Worm (Caenorhabditis elegans) whole organism, L4 larva: Measurements from ENCODE around the gene rsef-1.

Experiments
- R02D3.7 ChIP-seq: fragments of 150-350 bp; sonication (generic microtip); optimal IDR thresholded peaks from 3 replicates; lab custom pipeline; 2014; ENCODE audit warnings: missing biosample characterization, missing genetic modification characterization
- Y105C5A.15 ChIP-seq: fragments of 200-800 bp; sonication (Bioruptor generic); IDR thresholded peaks from 2 replicates; pipeline ENCODE4 v1.3.6; 2022; ENCODE audit warnings: missing genetic modification characterization, missing compliant biosample characterization
- Y5F2A.4 ChIP-seq: fragments of 200-800 bp; sonication (Bioruptor generic); optimal IDR thresholded peaks from 2 replicates; lab custom pipeline; 2018; ENCODE audit warnings: mild to moderate bottlenecking, missing genetic modification characterization, missing compliant biosample characterization
- ZK337.2 ChIP-seq: fragments of 200-800 bp; sonication (Bioruptor generic); IDR thresholded peaks from 2 replicates; pipeline ENCODE4 v1.3.6; 2022; ENCODE audit warnings: missing genetic modification reagents, missing genetic modification characterization, missing compliant biosample characterization
- aha-1 ChIP-seq: fragments of 150-350 bp; peaks from one replicate; lab custom pipeline; 2014; ENCODE audit warnings: missing biosample characterization, missing genetic modification characterization
- aly-2 ChIP-seq: sonication (generic microtip); optimal IDR thresholded peaks from 2 replicates; lab custom pipeline; 2018; ENCODE audit warnings: missing biosample characterization, missing genetic modification characterization
- ama-1 ChIP-seq: fragments of 150-350 bp; optimal IDR thresholded peaks from 2 replicates; lab custom pipeline; 2014; ENCODE audit warnings: inconsistent platforms, mixed read lengths
- arid-1 ChIP-seq: fragments of 200-800 bp; sonication (Bioruptor generic); conservative IDR thresholded peaks from 2 replicates; pipeline ENCODE4 v1.3.6; 2022; ENCODE audit warnings: missing genetic modification reagents, missing genetic modification characterization, missing compliant biosample characterization
- ceh-82 ChIP-seq: sonication (generic microtip); optimal IDR thresholded peaks from 2 replicates; lab custom pipeline; 2017; ENCODE audit warnings: missing biosample characterization, missing genetic modification characterization
- ces-1 ChIP-seq: fragments of 150-350 bp; sonication (generic microtip); optimal IDR thresholded peaks from 4 replicates; lab custom pipeline; 2014; ENCODE audit warnings: missing biosample characterization, missing genetic modification reagents, missing genetic modification characterization
- cey-2 ChIP-seq: sonication (generic microtip); optimal IDR thresholded peaks from 3 replicates; lab custom pipeline; 2017; ENCODE audit warnings: missing genetic modification characterization, mild to moderate bottlenecking, missing compliant biosample characterization, antibody characterized with exemption, borderline replicate concordance; ENCODE audit not compliant: insufficient read depth
- ctbp-1 ChIP-seq: fragments of 200-800 bp; sonication (Bioruptor generic); IDR thresholded peaks from 2 replicates; pipeline ENCODE4 v1.3.6; 2022; ENCODE audit warnings: missing genetic modification reagents, missing genetic modification characterization, missing compliant biosample characterization
- daf-19 ChIP-seq: fragments of 200-800 bp; sonication (Bioruptor generic); conservative IDR thresholded peaks from 2 replicates; pipeline ENCODE4 v1.3.6; 2022; ENCODE audit warnings: missing genetic modification characterization, missing compliant biosample characterization
- daf-8 ChIP-seq: fragments of 200-800 bp; sonication (Bioruptor generic); IDR thresholded peaks from 2 replicates; pipeline ENCODE4 v1.3.6; 2022; ENCODE audit warnings: missing genetic modification characterization, missing compliant biosample characterization
- dmd-6 ChIP-seq: fragments of 200-800 bp; sonication (Bioruptor generic); IDR thresholded peaks from 2 replicates; pipeline ENCODE4 v1.3.6; 2022; ENCODE audit warnings: missing genetic modification reagents, missing genetic modification characterization, missing compliant biosample characterization
- dve-1 ChIP-seq: sonication (generic microtip); optimal IDR thresholded peaks from 2 replicates; lab custom pipeline; 2017; ENCODE audit warnings: antibody characterized with exemption, mild to moderate bottlenecking, missing genetic modification characterization, missing compliant biosample characterization; ENCODE audit not compliant: insufficient read depth
- egl-43 ChIP-seq: fragments of 200-800 bp; sonication (Bioruptor generic); IDR thresholded peaks from 2 replicates; pipeline ENCODE4 v1.3.6; 2022; ENCODE audit warnings: missing genetic modification reagents, missing genetic modification characterization, missing compliant biosample characterization
- fkh-10 ChIP-seq: fragments of 150-350 bp; optimal IDR thresholded peaks from 2 replicates; lab custom pipeline; 2014; ENCODE audit warnings: missing biosample characterization, missing genetic modification reagents, missing genetic modification characterization
- hlh-11 ChIP-seq: fragments of 200-800 bp; sonication (Bioruptor generic); optimal IDR thresholded peaks from 2 replicates; lab custom pipeline; 2018; ENCODE audit warnings: mild to moderate bottlenecking, missing genetic modification characterization, missing compliant biosample characterization
- hmg-1.1 ChIP-seq: fragments of 200-800 bp; sonication (Bioruptor generic); IDR thresholded peaks from 2 replicates; pipeline ENCODE4 v1.3.6; 2022; ENCODE audit warnings: missing genetic modification reagents, missing genetic modification characterization, missing compliant biosample characterization
- jun-1 ChIP-seq: fragments of 150-350 bp; optimal IDR thresholded peaks from 2 replicates; lab custom pipeline; 2014; ENCODE audit warnings: missing biosample characterization, missing genetic modification reagents, missing genetic modification characterization
- lin-15B ChIP-seq: fragments of 150-350 bp; sonication (generic microtip); optimal IDR thresholded peaks from 3 replicates; lab custom pipeline; 2014; ENCODE audit warnings: missing biosample characterization, missing genetic modification characterization
- lin-38 ChIP-seq: fragments of 200-800 bp; sonication (Bioruptor generic); IDR thresholded peaks from 2 replicates; pipeline ENCODE4 v1.3.6; 2022; ENCODE audit warnings: missing genetic modification reagents, missing genetic modification characterization, missing compliant biosample characterization
- madf-5 ChIP-seq, 2 experiments: fragments of 200-800 bp; sonication (Bioruptor generic); IDR thresholded peaks; 2 replicates each; pipeline ENCODE4 v1.3.6; 2022; ENCODE audit warnings: missing compliant biosample characterization in 2 of 2, missing genetic modification characterization in 2 of 2
- madf-9 ChIP-seq: fragments of 200-800 bp; sonication (Bioruptor generic); conservative IDR thresholded peaks from 2 replicates; pipeline ENCODE4 v1.3.6; 2022; ENCODE audit warnings: missing genetic modification reagents, missing genetic modification characterization, missing compliant biosample characterization
- mdl-1 ChIP-seq, 2 experiments: fragments of 150-350 bp in 1 of 2; sonication (generic microtip) in 1 of 2; optimal IDR thresholded peaks; 2 replicates each; lab custom pipeline; 2014 to 2017; ENCODE audit warnings: missing biosample characterization in 2 of 2, missing genetic modification characterization in 2 of 2
- mep-1 ChIP-seq: fragments of 150-350 bp; sonication (generic microtip); optimal IDR thresholded peaks from 3 replicates; lab custom pipeline; 2014; ENCODE audit warnings: missing biosample characterization, missing genetic modification characterization
- mxl-2 ChIP-seq: fragments of 200-800 bp; sonication (Bioruptor generic); conservative IDR thresholded peaks from 2 replicates; pipeline ENCODE4 v1.3.6; 2022; ENCODE audit warnings: missing genetic modification reagents, missing genetic modification characterization, missing compliant biosample characterization
- mxl-3 ChIP-seq: fragments of 200-800 bp; sonication (Bioruptor generic); optimal IDR thresholded peaks from 2 replicates; lab custom pipeline; 2018; ENCODE audit warnings: mild to moderate bottlenecking, missing genetic modification characterization, missing compliant biosample characterization
- nhr-102 ChIP-seq: sonication (generic microtip); optimal IDR thresholded peaks from 2 replicates; lab custom pipeline; 2016; ENCODE audit warnings: mild to moderate bottlenecking, missing genetic modification characterization, moderate library complexity, missing compliant biosample characterization
- nhr-11 ChIP-seq: fragments of 150-350 bp; optimal IDR thresholded peaks from 2 replicates; lab custom pipeline; 2014; ENCODE audit warnings: missing biosample characterization, missing genetic modification characterization
- nhr-111 ChIP-seq: fragments of 200-800 bp; sonication (Bioruptor generic); optimal IDR thresholded peaks from 2 replicates; lab custom pipeline; 2018; ENCODE audit warnings: mild to moderate bottlenecking, missing genetic modification characterization, missing compliant biosample characterization
- nhr-25 ChIP-seq: sonication (generic microtip); optimal IDR thresholded peaks from 2 replicates; lab custom pipeline; 2017; ENCODE audit warnings: missing genetic modification characterization, mild to moderate bottlenecking, missing compliant biosample characterization, antibody characterized with exemption, moderate library complexity, borderline replicate concordance; ENCODE audit not compliant: insufficient read depth
- nhr-76 ChIP-seq: fragments of 150-350 bp; optimal IDR thresholded peaks from 2 replicates; lab custom pipeline; 2014; ENCODE audit warnings: missing biosample characterization, missing genetic modification characterization
- php-3 ChIP-seq: fragments of 200-800 bp; sonication (Bioruptor generic); IDR thresholded peaks from 2 replicates; pipeline ENCODE4 v1.3.6; 2022; ENCODE audit warnings: missing genetic modification reagents, missing genetic modification characterization, missing compliant biosample characterization
- rbr-2 ChIP-seq: sonication (generic microtip); optimal IDR thresholded peaks from 2 replicates; lab custom pipeline; 2016; ENCODE audit warnings: missing genotype, missing genetic modification characterization, missing compliant biosample characterization
- saeg-2 ChIP-seq: fragments of 200-800 bp; sonication (Bioruptor generic); IDR thresholded peaks from 2 replicates; pipeline ENCODE4 v1.3.6; 2022; ENCODE audit warnings: missing genetic modification reagents, missing genetic modification characterization, missing compliant biosample characterization
- snpc-1.2 ChIP-seq: fragments of 200-800 bp; sonication (Bioruptor generic); IDR thresholded peaks from 2 replicates; pipeline ENCODE4 v1.3.6; 2022; ENCODE audit warnings: missing genetic modification reagents, missing genetic modification characterization, missing compliant biosample characterization
- tag-97 ChIP-seq: fragments of 200-800 bp; sonication (Bioruptor generic); IDR thresholded peaks from 2 replicates; pipeline ENCODE4 v1.3.6; 2022; ENCODE audit warnings: missing genetic modification characterization, missing compliant biosample characterization
- unc-130 ChIP-seq: sonication (generic microtip); optimal IDR thresholded peaks from 2 replicates; lab custom pipeline; 2016; ENCODE audit warnings: missing genetic modification reagents, missing genetic modification characterization, missing compliant biosample characterization
- unc-39 ChIP-seq: sonication (generic microtip); optimal IDR thresholded peaks from 2 replicates; lab custom pipeline; 2017; ENCODE audit warnings: missing biosample characterization, missing genetic modification characterization
- zfp-3 ChIP-seq: fragments of 200-800 bp; sonication (Bioruptor generic); conservative IDR thresholded peaks from 2 replicates; pipeline ENCODE4 v1.3.6; 2022; ENCODE audit warnings: missing genetic modification reagents, missing genetic modification characterization, missing compliant biosample characterization
- zip-2 ChIP-seq: fragments of 150-350 bp; optimal IDR thresholded peaks from 2 replicates; lab custom pipeline; 2014; ENCODE audit warnings: missing biosample characterization, missing genetic modification characterization
- ztf-7 ChIP-seq: fragments of 150-350 bp; optimal IDR thresholded peaks from 2 replicates; lab custom pipeline; 2014; ENCODE audit warnings: missing biosample characterization, missing genetic modification characterization

The rsef-1 gene

DNA sequence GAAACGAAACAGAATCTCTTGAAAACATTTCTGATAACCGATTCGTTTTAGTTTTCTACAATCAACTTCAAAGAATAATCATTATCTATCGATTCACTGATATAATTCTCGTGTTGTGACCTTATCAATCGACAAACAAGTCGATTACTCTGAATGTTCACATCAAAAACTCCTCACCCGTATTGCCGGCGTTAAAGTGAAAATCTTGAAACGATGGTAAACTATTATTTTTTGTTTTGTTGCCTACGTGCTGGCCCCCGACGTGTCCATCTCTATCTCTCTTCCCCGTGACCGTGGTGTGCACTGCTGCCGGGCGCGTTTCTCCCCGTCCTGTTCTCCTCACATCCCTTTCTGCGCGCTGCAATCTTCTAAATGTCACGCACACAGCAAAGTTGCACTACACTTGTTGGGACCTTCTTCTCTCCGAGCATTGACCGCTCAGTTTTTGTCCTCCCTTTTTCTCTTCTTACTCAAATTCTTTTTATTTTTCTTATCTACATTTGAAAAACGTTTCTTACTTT lies 30.8 kb upstream of the rsef-1 start (continued):
- TF ChIP-seq fkh-10 (peak; percentile 16), aha-1 (tag; lab: Kevin White, UChicago) (peak; percentile 100), snpc-1.2 (GFP tag; lab: Robert Waterston, UW) (no peak), hmg-1.1 (GFP tag; lab: Robert Waterston, UW) (peak; percentile 79), R02D3.7 (tag; lab: Kevin White, UChicago) (no peak), mxl-3 (GFP tag; lab: Kevin White, UChicago) (peak; percentile 21), nhr-76 (tag; lab: Kevin White, UChicago) (no peak), dmd-6 (peak; percentile 60), mxl-2 (GFP tag; lab: Robert Waterston, UW) (0 out of 2 replicates have a peak, but pooled peaks have one; percentile 26), hlh-11 (peak; percentile 78), Y5F2A.4 (GFP tag; lab: Kevin White, UChicago) (no peak), lin-38 (GFP tag; lab: Robert Waterston, UW) (no peak), nhr-25 (tag; lab: Kevin White, UChicago) (no peak), rbr-2 (tag; lab: Kevin White, UChicago) (peak; percentile 43), ztf-7 (no peak), dve-1 (peak; percentile 72), unc-39 (tag; lab: Kevin White, UChicago) (no peak), php-3 (0 out of 2 replicates have a peak, but pooled peaks have one; percentile 46), arid-1 (no peak), egl-43 (no peak), nhr-11 (tag; lab: Kevin White, UChicago) (peak; percentile 57), unc-130 (no peak), cey-2 (no peak), ces-1 (GFP tag; lab: Kevin White, UChicago) (no peak), aly-2 (no peak), daf-8 (GFP tag; lab: Robert Waterston, UW) (no peak), nhr-102 (tag; lab: Kevin White, UChicago) (peak; percentile 39), ctbp-1 (peak; percentile 54; the same call in 1 of the 2 replicates), zfp-3 (GFP tag; lab: Robert Waterston, UW) (no peak), tag-97 (no peak), ama-1 (lab: Kevin White, UChicago) (peak; percentile 38), jun-1 (tag; lab: Kevin White, UChicago) (no peak), saeg-2 (GFP tag; lab: Robert Waterston, UW) (no peak)

DNA sequence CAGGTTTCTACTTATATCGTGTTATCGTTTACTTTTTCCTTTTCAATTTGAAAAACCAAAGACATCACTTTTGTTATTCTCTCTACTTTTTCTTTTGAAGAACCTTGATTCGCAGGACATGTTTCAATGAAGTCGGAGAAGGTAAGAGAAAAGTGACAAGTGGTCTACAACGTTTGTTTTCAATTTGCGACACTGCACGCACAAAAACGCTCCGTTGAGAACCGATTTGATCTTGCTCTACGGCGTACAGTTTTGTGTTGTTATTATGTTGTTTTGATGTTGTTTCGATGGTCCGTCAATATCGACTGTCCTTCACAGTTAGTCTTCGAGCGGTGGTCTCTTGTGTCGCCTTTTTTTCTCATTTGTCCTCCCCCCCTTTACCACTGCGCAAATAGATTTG lies 30.2 kb upstream of the rsef-1 start, which contains the start of gene pccb-1:
TSS of gene pccb-1 (plus strand) at position 127 of the 400 bp plus-strand sequence.
- TF ChIP-seq mdl-1 (tag; optimal IDR thresholded peaks at IDR 0.05; lab: Kevin White, UChicago), result no peak
- no peak for TF ChIP-seq mep-1 (tag; lab: Kevin White, UChicago)
- no peak for TF ChIP-seq saeg-2 (GFP tag; lab: Robert Waterston, UW)
- no peak for TF ChIP-seq ceh-82 (tag; lab: Kevin White, UChicago)
- no peak for TF ChIP-seq R02D3.7 (tag; lab: Kevin White, UChicago)
- TF ChIP-seq ZK337.2 (GFP tag; lab: Robert Waterston, UW), result no peak
- no peak for TF ChIP-seq zip-2 (tag; lab: Kevin White, UChicago)
- TF ChIP-seq madf-5 (GFP tag; IDR thresholded peaks at IDR 0.05; lab: Robert Waterston, UW), result no peak
- no peak for TF ChIP-seq Y105C5A.15
- no peak for TF ChIP-seq daf-19 (GFP tag; lab: Robert Waterston, UW)
- no peak for TF ChIP-seq lin-15B (tag; lab: Kevin White, UChicago)
- no peak for TF ChIP-seq nhr-76 (tag; lab: Kevin White, UChicago)
- TF ChIP-seq lin-38 (GFP tag; lab: Robert Waterston, UW), result no peak
- TF ChIP-seq nhr-111, result no peak
- no peak for TF ChIP-seq madf-9 (GFP tag; lab: Robert Waterston, UW)
